Fruit fly (Drosophila melanogaster): Measurements from ENCODE around the gene CG11885.

CG11885 gene

DNA sequence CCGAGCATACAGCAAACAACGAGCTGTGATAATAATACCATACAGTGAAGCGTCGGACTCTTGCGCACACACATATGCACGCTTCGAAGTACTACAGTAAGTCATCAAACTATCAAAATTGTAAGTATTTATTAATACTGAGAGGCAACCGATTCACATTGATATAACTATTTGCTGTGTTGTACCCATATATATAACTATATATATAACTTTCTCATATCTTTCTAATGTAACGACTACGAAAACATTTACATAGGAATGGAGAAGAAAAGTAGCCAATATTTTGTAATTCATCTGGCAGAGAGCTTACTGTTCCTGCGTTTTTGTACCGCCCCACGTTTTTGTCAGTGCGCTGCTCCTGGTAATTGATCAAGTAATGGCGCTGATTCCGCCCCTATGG is 8.3 kb downstream of the CG11885 start (continued):
- TF ChIP-seq CG8281 (tag; optimal IDR thresholded peaks at IDR 0.05) (no peak), CG1647 (GFP tag; optimal IDR thresholded peaks at IDR 0.05) (no peak), Hey (tag; optimal IDR thresholded peaks at IDR 0.05) (no peak), CG12769 (tag; optimal IDR thresholded peaks at IDR 0.05) (no peak), CG2678 (tag; optimal IDR thresholded peaks at IDR 0.05) (no peak), CG1529 (GFP tag; optimal IDR thresholded peaks at IDR 0.05) (no peak), CG7745 (tag; optimal IDR thresholded peaks at IDR 0.05) (no peak)

DNA sequence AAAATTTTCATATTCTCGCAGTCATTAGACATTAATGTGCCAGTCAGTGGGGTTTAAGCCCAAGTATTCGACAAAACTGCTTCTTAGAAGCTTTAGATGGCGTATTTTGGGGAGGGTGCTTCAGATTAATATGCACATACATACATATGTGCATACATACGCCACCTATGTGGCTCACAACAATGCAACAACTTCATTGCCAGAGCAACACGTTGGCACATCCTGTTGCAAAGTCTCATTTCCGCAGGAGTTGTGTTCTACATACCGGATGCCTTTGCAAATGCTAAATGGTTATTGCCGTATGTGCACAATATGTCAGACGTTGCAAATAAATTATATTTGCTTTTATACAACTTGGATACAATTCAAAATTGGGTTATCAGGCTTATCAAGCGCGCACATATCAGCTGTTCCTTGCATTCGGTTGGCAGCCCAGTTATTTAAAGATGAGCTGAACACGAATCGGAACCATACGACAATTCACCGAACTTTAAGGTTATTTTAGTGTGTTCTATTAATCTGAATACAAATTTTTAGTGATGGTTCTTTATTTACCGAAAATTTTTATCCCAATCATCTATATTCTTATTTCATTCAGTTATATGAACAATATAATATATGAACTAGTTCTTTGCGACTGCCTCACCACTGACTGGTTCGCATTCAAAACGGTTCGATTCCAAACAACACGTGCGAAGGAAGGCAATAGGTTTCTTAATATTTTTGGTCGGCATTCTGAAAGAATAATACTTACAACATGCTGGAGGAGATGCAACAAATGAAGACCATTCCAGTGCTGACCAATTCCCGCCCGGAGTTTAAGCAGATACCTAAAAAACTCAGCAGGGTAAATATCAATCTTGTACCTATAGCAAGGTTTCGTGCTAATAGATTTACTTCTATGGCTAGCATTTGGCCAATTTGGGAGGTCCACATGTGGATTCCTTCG is 17.3 kb downstream of the CG11885 start, which contains the start of gene Polr1B:
Gene Polr1B (plus strand): TSS at position 659 of the 949 bp plus-strand sequence.
- TF ChIP-seq amos (GFP tag; IDR thresholded peaks at IDR 0.05; ENCODE audit: partially characterized antibody) (peak; percentile 64), CG2120 (GFP tag; optimal IDR thresholded peaks at IDR 0.05) (peak; percentile 39), CG33557 (GFP tag; optimal IDR thresholded peaks at IDR 0.05) (no peak), lbe (GFP tag; optimal IDR thresholded peaks at IDR 0.05) (no peak), CoRest (tag; optimal IDR thresholded peaks at IDR 0.05) (no peak), psq (GFP tag; optimal IDR thresholded peaks at IDR 0.05) (no peak), CG17186 (GFP tag; optimal IDR thresholded peaks at IDR 0.05) (no peak), jing (GFP tag; optimal IDR thresholded peaks at IDR 0.05) (no peak), az2 (GFP tag; optimal IDR thresholded peaks at IDR 0.05) (no peak), maf-S (GFP tag; optimal IDR thresholded peaks at IDR 0.05) (no peak), Oli (tag; optimal IDR thresholded peaks at IDR 0.05) (no peak), Fer1 (GFP tag; optimal IDR thresholded peaks at IDR 0.05) (peak; percentile 41), Mad (GFP tag; optimal IDR thresholded peaks at IDR 0.05) (no peak), CG8478 (optimal IDR thresholded peaks at IDR 0.05) (no peak), Sox100B (GFP tag; optimal IDR thresholded peaks at IDR 0.05) (no peak), Lpt (GFP tag; optimal IDR thresholded peaks at IDR 0.05) (no peak), CG7839 (tag; optimal IDR thresholded peaks at IDR 0.05) (no peak), CG34376 (GFP tag; optimal IDR thresholded peaks at IDR 0.05) (peak; percentile 11), Rx (GFP tag; IDR thresholded peaks at IDR 0.05) (no peak), NC2α (GFP tag; optimal IDR thresholded peaks at IDR 0.05) (no peak), CG11398 (GFP tag; optimal IDR thresholded peaks at IDR 0.05) (no peak), CG2875 (GFP tag; optimal IDR thresholded peaks at IDR 0.05) (no peak), CG13296 (GFP tag; optimal IDR thresholded peaks at IDR 0.05) (no peak), CG4360 (GFP tag; IDR thresholded peaks at IDR 0.05) (no peak), trh (GFP tag; optimal IDR thresholded peaks at IDR 0.05) (no peak), Usf (GFP tag; optimal IDR thresholded peaks at IDR 0.05) (no peak), pita (GFP tag; optimal IDR thresholded peaks at IDR 0.05) (no peak), HLH4C (GFP tag; IDR thresholded peaks at IDR 0.05; ENCODE audit: partially characterized antibody) (peak; percentile 47; the same call in 2 of the 3 replicates), CG15601 (tag; optimal IDR thresholded peaks at IDR 0.05) (peak; percentile 41), CG11696 (GFP tag; IDR thresholded peaks at IDR 0.05) (no peak), Ets65A (GFP tag) (no peak), CG1024 (GFP tag; IDR thresholded peaks at IDR 0.05) (no peak), CG10321 (GFP tag; IDR thresholded peaks at IDR 0.05) (no peak), MTF-1 (GFP tag; optimal IDR thresholded peaks at IDR 0.05; ENCODE audit: borderline replicate concordance) (no peak), BtbVII (GFP tag; optimal IDR thresholded peaks at IDR 0.05) (no peak), dpn (GFP tag; optimal IDR thresholded peaks at IDR 0.05) (no peak), CG3995 (GFP tag; optimal IDR thresholded peaks at IDR 0.05) (no peak), CG34224 (GFP tag; IDR thresholded peaks at IDR 0.05; ENCODE audit: partially characterized antibody) (peak; percentile 59; the same call in 1 of the 3 replicates), HmgD (GFP tag; optimal IDR thresholded peaks at IDR 0.05) (no peak), TFAM (GFP tag; optimal IDR thresholded peaks at IDR 0.05) (no peak), zf30C (GFP tag; optimal IDR thresholded peaks at IDR 0.05) (no peak)

All from whole organism, embryonic.